Fruit fly (Drosophila melanogaster): ENCODE results near the gene Sf3b3.

DNA sequence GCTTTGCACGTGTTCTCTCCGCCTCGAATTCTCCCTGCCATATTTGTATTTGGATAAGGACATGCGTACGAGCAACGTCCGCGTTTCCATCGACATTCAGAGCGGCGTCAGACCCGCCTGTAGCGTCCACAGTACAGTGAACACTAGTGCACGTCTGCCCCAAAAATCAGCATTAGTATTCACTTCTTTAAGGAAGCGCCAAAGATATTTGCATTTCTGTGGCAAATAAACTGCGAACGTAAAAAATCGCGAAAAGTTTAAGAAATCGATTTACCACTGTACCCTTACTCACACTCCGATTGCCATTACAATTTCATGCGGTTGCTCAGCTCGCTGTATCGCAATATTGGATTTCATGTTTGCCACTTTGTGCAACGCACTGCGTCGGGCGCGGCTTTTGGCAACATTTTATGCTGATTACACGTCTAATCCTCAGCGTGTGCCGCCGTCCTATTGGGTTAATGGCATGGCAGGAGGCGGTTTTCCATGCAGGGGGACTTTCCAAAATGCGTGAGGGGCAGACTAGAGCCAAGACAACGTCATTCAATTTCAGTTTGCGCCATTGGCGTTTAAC, 30.4 kb downstream of the Sf3b3 start:
- TF ChIP-seq spab (GFP tag; optimal IDR thresholded peaks at IDR 0.05) = peak; percentile 91
- TF ChIP-seq CG6808 (GFP tag; optimal IDR thresholded peaks at IDR 0.05) = peak; percentile 84
- peak; percentile 99 for TF ChIP-seq Sox102F (GFP tag; optimal IDR thresholded peaks at IDR 0.05)
- TF ChIP-seq net (GFP tag; optimal IDR thresholded peaks at IDR 0.05) = peak; percentile 95
- peak; percentile 85 for TF ChIP-seq Hr38 (GFP tag; optimal IDR thresholded peaks at IDR 0.05)
- peak; percentile 75 to 96 for TF ChIP-seq salr (GFP tag; optimal IDR thresholded peaks at IDR 0.05)
- TF ChIP-seq Hr4 (GFP tag; optimal IDR thresholded peaks at IDR 0.05) = peak; percentile 95
- peak; percentile 91 for TF ChIP-seq Lpt (GFP tag; optimal IDR thresholded peaks at IDR 0.05)
- peak; percentile 98 for TF ChIP-seq Smox (GFP tag; optimal IDR thresholded peaks at IDR 0.05)
- TF ChIP-seq CG6792 (GFP tag; optimal IDR thresholded peaks at IDR 0.05) = peak; percentile 98
- TF ChIP-seq CG3032 (tag; optimal IDR thresholded peaks at IDR 0.05) = peak; percentile 93
- peak; percentile 84 for TF ChIP-seq CG6276 (GFP tag; optimal IDR thresholded peaks at IDR 0.05)
- peak; percentile 98 for TF ChIP-seq Eip78C (GFP tag)
- peak; percentile 86 for TF ChIP-seq dac (GFP tag; optimal IDR thresholded peaks at IDR 0.05)
